Fruit fly (Drosophila melanogaster): ENCODE data around the gene CG6602.
A peak's percentile ranks its signal among the peaks of the same experiment; 100 is the strongest.

DNA sequence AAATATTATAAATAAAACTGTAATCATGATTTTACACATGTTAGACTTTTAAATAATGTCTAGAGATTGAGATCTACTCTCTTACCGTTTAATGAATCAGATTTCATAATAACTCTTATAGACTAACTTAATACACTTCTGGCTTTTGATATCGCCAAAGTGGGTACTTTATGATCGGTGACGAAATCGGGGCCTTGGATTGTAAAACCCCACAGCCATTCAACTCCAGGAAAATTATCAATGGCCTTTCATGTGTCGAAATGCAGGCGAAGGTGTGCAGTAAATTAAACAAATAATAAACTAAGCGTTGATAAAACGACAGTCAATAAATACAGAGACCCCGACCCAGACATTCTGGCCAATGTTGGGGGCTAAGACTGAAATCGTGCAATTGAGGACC lies 35.8 kb upstream of the CG6602 start:
- TF ChIP-seq toe (GFP tag; optimal IDR thresholded peaks at IDR 0.05) (no peak), kay (GFP tag; ENCODE audit: borderline replicate concordance) (peak; percentile 75), pad (GFP tag; optimal IDR thresholded peaks at IDR 0.05) (no peak)

Measured in whole organism, adult.